Worm (Caenorhabditis elegans): ENCODE measurements around the gene lips-8.

lips-8 gene

DNA sequence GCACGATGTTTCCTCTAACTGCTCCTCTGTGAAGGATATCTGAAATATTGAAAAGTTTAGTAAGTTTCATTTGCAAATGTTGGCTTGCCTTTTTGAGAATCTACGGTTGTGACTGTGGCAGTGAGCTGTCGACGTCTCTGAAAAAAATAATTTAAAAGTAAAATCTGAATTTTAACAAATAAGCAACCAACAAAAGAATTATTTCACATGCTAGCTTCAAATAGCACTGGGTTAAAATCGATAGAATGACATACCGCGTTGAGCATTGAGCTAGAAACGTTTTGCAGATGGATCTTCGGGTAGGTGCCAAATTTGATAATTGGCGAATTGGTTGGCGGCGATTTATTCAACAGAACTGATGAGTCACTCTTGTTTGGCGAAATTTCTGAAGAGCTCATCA lies 26.5 kb upstream of the lips-8 start, which contains the start of gene F31F6.2:
Gene F31F6.2 (minus strand): TSS at position 101 of the 400 bp plus-strand sequence.
- no peak for TF ChIP-seq C08G9.2 (tag; optimal IDR thresholded peaks at IDR 0.05)
- TF ChIP-seq hlh-13 (GFP tag; optimal IDR thresholded peaks at IDR 0.05): no peak
- no peak for TF ChIP-seq zip-5 (tag; optimal IDR thresholded peaks at IDR 0.05)

DNA sequence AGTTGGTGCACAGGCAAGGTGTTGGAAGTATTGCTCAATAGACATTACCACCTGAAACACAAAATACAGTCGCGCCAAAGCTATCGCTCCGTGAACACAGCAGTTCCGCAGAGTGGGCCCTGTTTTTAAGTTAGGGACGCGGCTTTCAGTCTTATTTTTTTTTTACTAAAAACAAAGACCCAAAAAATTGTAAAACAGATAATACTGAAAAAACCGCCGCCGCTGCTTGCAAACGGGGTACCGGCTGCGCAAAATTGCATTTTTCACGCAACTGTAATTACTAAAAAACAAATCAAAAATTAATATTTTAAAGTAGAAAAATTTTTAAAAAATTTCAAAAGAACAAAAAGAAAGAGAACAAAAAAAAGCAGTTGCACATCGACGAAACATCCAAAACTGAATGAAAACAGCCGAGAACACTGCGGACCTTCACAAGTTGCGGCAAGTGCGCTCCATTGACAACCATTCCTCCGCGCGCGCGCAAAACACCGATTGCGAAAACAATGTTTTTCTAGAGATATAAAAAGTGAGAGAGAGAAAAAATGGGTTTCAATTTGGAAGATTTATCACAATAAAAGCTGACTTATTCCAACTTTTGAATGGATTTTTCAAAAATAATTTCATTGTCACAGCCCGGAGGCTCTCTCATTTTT lies 25.4 kb upstream of the lips-8 start, which contains the start of gene F31F6.3:
Gene F31F6.3 (minus strand): TSS at position 51 of the 653 bp plus-strand sequence.
- no peak for TF ChIP-seq hlh-8 (tag; optimal IDR thresholded peaks at IDR 0.05)
- no peak for TF ChIP-seq che-1 (tag; optimal IDR thresholded peaks at IDR 0.05)
- TF ChIP-seq ahr-1 (tag; optimal IDR thresholded peaks at IDR 0.05): no peak
- TF ChIP-seq ceh-48 (tag; optimal IDR thresholded peaks at IDR 0.05): no peak
- no peak for TF ChIP-seq T23F11.4 (GFP tag; optimal IDR thresholded peaks at IDR 0.05)
- no peak for TF ChIP-seq mec-3 (tag; optimal IDR thresholded peaks at IDR 0.05; ENCODE audit: borderline replicate concordance)
- TF ChIP-seq ceh-6 (GFP tag; optimal IDR thresholded peaks at IDR 0.05): no peak
- TF ChIP-seq pag-3 (tag; optimal IDR thresholded peaks at IDR 0.05; ENCODE audit: borderline replicate concordance): no peak
- no peak for TF ChIP-seq pat-9 (tag; optimal IDR thresholded peaks at IDR 0.05)
- TF ChIP-seq ceh-24 (tag; optimal IDR thresholded peaks at IDR 0.05): no peak
- TF ChIP-seq pax-1 (tag; optimal IDR thresholded peaks at IDR 0.05): no peak
- TF ChIP-seq gmeb-2 (tag; optimal IDR thresholded peaks at IDR 0.05): no peak
- TF ChIP-seq ceh-18 (tag; optimal IDR thresholded peaks at IDR 0.05): no peak
- TF ChIP-seq fkh-6 (tag; optimal IDR thresholded peaks at IDR 0.05): no peak
- TF ChIP-seq K02D7.2 (tag; optimal IDR thresholded peaks at IDR 0.05): no peak
- TF ChIP-seq ceh-45 (GFP tag; IDR thresholded peaks at IDR 0.05): no peak
- no peak for TF ChIP-seq sdc-2 (tag; optimal IDR thresholded peaks at IDR 0.05)
- no peak for TF ChIP-seq C08G9.2 (tag; optimal IDR thresholded peaks at IDR 0.05)
- TF ChIP-seq syd-9 (tag; optimal IDR thresholded peaks at IDR 0.05): no peak
- no peak for TF ChIP-seq pqm-1 (tag; optimal IDR thresholded peaks at IDR 0.05)

DNA sequence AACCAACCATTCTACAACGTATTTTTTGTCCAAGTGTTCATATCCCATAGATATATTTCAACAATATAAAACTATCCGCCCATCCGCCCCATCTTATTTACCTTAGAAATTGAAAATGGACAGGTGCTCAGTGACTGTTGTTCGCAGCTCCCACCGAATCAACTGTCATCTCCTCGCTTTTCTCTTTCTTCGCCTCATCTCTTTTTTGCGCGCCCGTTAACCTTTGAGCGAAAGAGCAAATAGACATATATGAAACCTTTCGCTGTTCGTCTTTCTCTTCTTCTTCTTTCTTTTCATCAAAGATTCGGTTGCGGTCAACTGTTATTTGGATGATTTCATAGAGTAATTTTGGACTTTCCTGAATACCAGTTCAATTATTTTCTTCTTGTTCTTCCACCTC lies 22.6 kb upstream of the lips-8 start, which contains the start of gene sssh-1:
Gene sssh-1 (plus strand): TSS at position 301 of the 400 bp plus-strand sequence.
- TF ChIP-seq ceh-48 (tag; optimal IDR thresholded peaks at IDR 0.05) (no peak), ceh-2 (tag; optimal IDR thresholded peaks at IDR 0.05) (no peak), ahr-1 (tag; optimal IDR thresholded peaks at IDR 0.05) (no peak)

DNA sequence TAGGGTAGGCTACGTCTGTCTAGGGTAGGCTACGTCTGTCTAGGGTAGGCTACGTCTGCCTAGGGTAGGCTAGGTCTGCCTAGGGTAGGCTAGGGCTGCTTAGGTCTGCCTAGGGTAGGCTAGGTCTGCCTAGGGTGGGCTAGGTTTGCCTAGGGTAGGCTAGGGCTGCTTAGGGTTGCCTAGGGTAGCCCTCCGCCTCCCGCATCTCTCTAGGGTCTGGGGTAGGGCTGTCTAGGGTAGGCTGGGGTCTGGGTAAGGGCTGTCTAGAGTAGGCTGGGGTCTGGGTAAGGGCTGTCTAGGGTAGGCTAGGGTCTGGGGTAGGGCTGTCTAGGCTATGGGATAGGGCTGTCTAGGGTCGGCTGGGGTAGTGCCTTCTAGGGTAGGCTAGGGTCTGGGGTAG lies 20.6 kb upstream of the lips-8 start:
- no peak for TF ChIP-seq unc-42 (tag; optimal IDR thresholded peaks at IDR 0.05)
- peak; percentile 17 for TF ChIP-seq hlh-13 (GFP tag; optimal IDR thresholded peaks at IDR 0.05)

DNA sequence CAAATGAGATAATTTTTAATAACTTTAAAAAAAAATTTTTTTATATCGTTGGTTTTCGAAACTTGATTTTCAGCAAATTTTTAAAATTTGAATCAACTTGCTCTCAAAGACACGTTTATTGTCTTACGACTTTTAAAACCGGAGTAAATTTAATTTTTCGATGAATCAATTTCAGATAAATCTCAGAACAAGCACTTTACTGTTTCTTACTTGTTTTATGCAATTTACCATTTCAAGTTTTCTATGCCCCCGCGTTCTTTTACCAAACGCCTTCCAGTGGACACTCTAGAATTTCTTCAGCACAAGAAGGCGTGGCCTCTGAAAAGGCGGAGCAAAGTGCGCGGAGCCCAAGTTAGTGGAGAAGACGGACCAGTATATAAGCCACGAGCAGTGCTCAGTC lies 17.2 kb upstream of the lips-8 start, which contains the start of gene flp-8:
Gene flp-8 (plus strand): TSS at position 301 of the 400 bp plus-strand sequence.
- TF ChIP-seq hlh-8 (tag; optimal IDR thresholded peaks at IDR 0.05) (no peak), hlh-13 (GFP tag; optimal IDR thresholded peaks at IDR 0.05) (no peak), pag-3 (tag; optimal IDR thresholded peaks at IDR 0.05; ENCODE audit: borderline replicate concordance) (no peak)

DNA sequence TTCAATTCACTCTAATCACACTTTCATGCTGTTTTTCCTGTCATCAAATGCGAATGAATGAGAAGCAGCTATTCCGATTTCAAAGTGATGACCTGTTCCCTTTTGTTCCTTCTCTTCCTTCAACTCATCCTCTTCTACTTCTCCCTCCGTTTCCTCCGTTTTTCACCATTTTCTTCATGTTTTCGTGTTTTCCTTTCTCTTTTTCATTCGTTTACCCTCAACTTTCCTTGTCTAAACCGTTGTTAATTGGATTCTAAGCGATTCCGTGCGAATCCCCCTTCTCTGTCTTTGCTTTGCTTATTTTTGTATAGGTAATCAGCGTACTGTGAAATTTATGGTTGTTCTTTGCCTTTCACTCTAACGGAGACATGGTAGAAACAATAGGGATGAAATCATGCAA lies 12.4 kb upstream of the lips-8 start:
- TF ChIP-seq ref-2 (tag; optimal IDR thresholded peaks at IDR 0.05) (no peak), C08G9.2 (tag; optimal IDR thresholded peaks at IDR 0.05) (no peak), ceh-6 (GFP tag; optimal IDR thresholded peaks at IDR 0.05) (no peak), odd-2 (tag; optimal IDR thresholded peaks at IDR 0.05) (no peak), unc-86 (tag; optimal IDR thresholded peaks at IDR 0.05) (no peak), tbx-2 (tag; optimal IDR thresholded peaks at IDR 0.05) (no peak), ceh-48 (tag; optimal IDR thresholded peaks at IDR 0.05) (no peak), T23F11.4 (GFP tag; optimal IDR thresholded peaks at IDR 0.05) (no peak), dmd-4 (tag; optimal IDR thresholded peaks at IDR 0.05; ENCODE audit: borderline replicate concordance) (no peak), ceh-2 (tag; optimal IDR thresholded peaks at IDR 0.05) (no peak), nhr-232 (tag; optimal IDR thresholded peaks at IDR 0.05) (no peak), unc-3 (GFP tag; conservative IDR thresholded peaks at IDR 0.05) (no peak), unc-3 (tag; optimal IDR thresholded peaks at IDR 0.05) (no peak), ztf-16 (tag; optimal IDR thresholded peaks at IDR 0.05) (no peak), ceh-9 (tag; optimal IDR thresholded peaks at IDR 0.05) (no peak), Y22D7AL.16 (tag; optimal IDR thresholded peaks at IDR 0.05) (no peak), pat-9 (tag; optimal IDR thresholded peaks at IDR 0.05) (no peak), madf-2 (tag; optimal IDR thresholded peaks at IDR 0.05) (no peak)
